Worm (Caenorhabditis elegans) whole organism, young adult: ENCODE results near the gene ZK899.1.

Source experiments
- B0035.1 ChIP-seq: sonication (generic microtip); optimal IDR thresholded peaks from 2 replicates; lab custom pipeline; 2016; ENCODE audit warnings: missing genetic modification characterization, mild to moderate bottlenecking, missing compliant biosample characterization, missing genotype, missing genetic modification reagents
- B0336.3 ChIP-seq: fragments of 200-800 bp; sonication (Bioruptor generic); IDR thresholded peaks from 2 replicates; pipeline ENCODE4 v1.3.6; 2022; ENCODE audit warnings: missing genetic modification characterization, missing compliant biosample characterization
- C17E4.6 ChIP-seq: fragments of 200-800 bp; sonication (Bioruptor generic); IDR thresholded peaks from 2 replicates; pipeline ENCODE4 v1.3.6; 2022; ENCODE audit warnings: missing genetic modification reagents, missing genetic modification characterization, missing compliant biosample characterization
- F23B12.7 ChIP-seq: sonication (generic microtip); optimal IDR thresholded peaks from 2 replicates; lab custom pipeline; 2017; ENCODE audit warnings: missing genetic modification characterization, mild to moderate bottlenecking, missing compliant biosample characterization, antibody characterized with exemption, moderate library complexity; ENCODE audit not compliant: insufficient read depth
- F39B2.1 ChIP-seq: fragments of 200-800 bp; sonication (Bioruptor generic); IDR thresholded peaks from 2 replicates; pipeline ENCODE4 v1.3.6; 2022; ENCODE audit warnings: missing genetic modification reagents, missing genetic modification characterization, missing compliant biosample characterization
- F52B5.7 ChIP-seq: sonication (generic microtip); optimal IDR thresholded peaks from 2 replicates; lab custom pipeline; 2016; ENCODE audit warnings: mild to moderate bottlenecking, missing genetic modification characterization, missing compliant biosample characterization
- F57A8.1 ChIP-seq: fragments of 200-800 bp; sonication (Bioruptor generic); optimal IDR thresholded peaks from 2 replicates; lab custom pipeline; 2018; ENCODE audit warnings: mild to moderate bottlenecking, missing genetic modification characterization, moderate library complexity, missing compliant biosample characterization
- F57C9.4 ChIP-seq: sonication (generic microtip); optimal IDR thresholded peaks from 2 replicates; lab custom pipeline; 2017; ENCODE audit warnings: mild to moderate bottlenecking, missing genetic modification characterization, missing compliant biosample characterization
- T07F8.4 ChIP-seq: sonication (generic microtip); optimal IDR thresholded peaks from 2 replicates; lab custom pipeline; 2016; ENCODE audit warnings: mild to moderate bottlenecking, missing genetic modification characterization, moderate library complexity, missing compliant biosample characterization
- T26A5.8 ChIP-seq: sonication (generic microtip); optimal IDR thresholded peaks from 2 replicates; lab custom pipeline; 2016; ENCODE audit warnings: missing genetic modification characterization, missing compliant biosample characterization
- Y53F4B.3 ChIP-seq: fragments of 200-800 bp; sonication (Bioruptor generic); IDR thresholded peaks from 2 replicates; pipeline ENCODE4 v1.3.6; 2022; ENCODE audit warnings: missing genetic modification reagents, missing genetic modification characterization, missing compliant biosample characterization
- Y53G8AR.9 ChIP-seq: fragments of 200-800 bp; sonication (Bioruptor generic); conservative IDR thresholded peaks from 2 replicates; pipeline ENCODE4 v1.3.6; 2022; ENCODE audit warnings: missing genetic modification reagents, missing genetic modification characterization, missing compliant biosample characterization
- Y67H2A.10 ChIP-seq: fragments of 200-800 bp; sonication (Bioruptor generic); conservative IDR thresholded peaks from 2 replicates; pipeline ENCODE4 v1.3.6; 2022; ENCODE audit warnings: missing genetic modification reagents, missing genetic modification characterization, missing compliant biosample characterization
- ZK185.1 ChIP-seq: sonication (generic microtip); optimal IDR thresholded peaks from 2 replicates; lab custom pipeline; 2016; ENCODE audit warnings: mild to moderate bottlenecking, missing genetic modification characterization, missing compliant biosample characterization; ENCODE audit not compliant: poor library complexity, severe bottlenecking
- akir-1 ChIP-seq: fragments of 200-800 bp; sonication (Bioruptor generic); optimal IDR thresholded peaks from 2 replicates; lab custom pipeline; 2018; ENCODE audit warnings: mild to moderate bottlenecking, missing genetic modification characterization, moderate library complexity, missing compliant biosample characterization
- aptf-2 ChIP-seq: fragments of 200-800 bp; sonication (Bioruptor generic); conservative IDR thresholded peaks from 2 replicates; pipeline ENCODE4 v1.3.6; 2022; ENCODE audit warnings: missing genetic modification reagents, missing genetic modification characterization, missing compliant biosample characterization
- atf-7 ChIP-seq: sonication (generic microtip); optimal IDR thresholded peaks from 2 replicates; lab custom pipeline; 2017; ENCODE audit warnings: mild to moderate bottlenecking, missing genetic modification characterization, missing compliant biosample characterization
- attf-3 ChIP-seq: fragments of 200-800 bp; sonication (Bioruptor generic); conservative IDR thresholded peaks from 2 replicates; pipeline ENCODE4 v1.3.6; 2022; ENCODE audit warnings: missing genetic modification reagents, missing genetic modification characterization, missing compliant biosample characterization
- cebp-2 ChIP-seq: fragments of 200-800 bp; sonication (Bioruptor generic); IDR thresholded peaks from 2 replicates; pipeline ENCODE4 v1.3.6; 2022; ENCODE audit warnings: missing genetic modification characterization, missing compliant biosample characterization
- ceh-100 ChIP-seq: fragments of 200-800 bp; sonication (Bioruptor generic); IDR thresholded peaks from 2 replicates; pipeline ENCODE4 v1.3.6; 2022; ENCODE audit warnings: missing genetic modification reagents, missing genetic modification characterization, missing compliant biosample characterization
- ceh-40 ChIP-seq: fragments of 200-800 bp; sonication (Bioruptor generic); IDR thresholded peaks from 2 replicates; pipeline ENCODE4 v1.3.6; 2022; ENCODE audit warnings: missing genetic modification characterization, missing compliant biosample characterization
- ceh-58 ChIP-seq: fragments of 200-800 bp; sonication (Bioruptor generic); IDR thresholded peaks from 2 replicates; pipeline ENCODE4 v1.3.6; 2022; ENCODE audit warnings: missing genetic modification characterization, missing compliant biosample characterization
- ceh-79 ChIP-seq: sonication (generic microtip); optimal IDR thresholded peaks from 2 replicates; lab custom pipeline; 2017; ENCODE audit warnings: mild to moderate bottlenecking, missing genetic modification characterization, missing compliant biosample characterization
- dpff-1 ChIP-seq: sonication (generic microtip); optimal IDR thresholded peaks from 2 replicates; lab custom pipeline; 2017; ENCODE audit warnings: mild to moderate bottlenecking, missing genetic modification characterization, missing compliant biosample characterization
- egl-18 ChIP-seq: fragments of 200-800 bp; sonication (Bioruptor generic); IDR thresholded peaks from 2 replicates; pipeline ENCODE4 v1.3.6; 2022; ENCODE audit warnings: missing genetic modification reagents, missing genetic modification characterization, missing compliant biosample characterization
- egl-44 ChIP-seq: fragments of 200-800 bp; sonication (Bioruptor generic); IDR thresholded peaks from 2 replicates; pipeline ENCODE4 v1.3.6; 2022; ENCODE audit warnings: missing genetic modification reagents, missing genetic modification characterization, missing compliant biosample characterization
- ekl-4 ChIP-seq: fragments of 200-800 bp; sonication (Bioruptor generic); IDR thresholded peaks from 2 replicates; pipeline ENCODE4 v1.3.6; 2022; ENCODE audit warnings: missing genetic modification reagents, missing genetic modification characterization, missing compliant biosample characterization
- ets-4 ChIP-seq: fragments of 200-800 bp; sonication (Bioruptor generic); optimal IDR thresholded peaks from 2 replicates; lab custom pipeline; 2018; ENCODE audit warnings: mild to moderate bottlenecking, missing genetic modification characterization, missing compliant biosample characterization
- fkh-3 ChIP-seq: sonication (generic microtip); optimal IDR thresholded peaks from 2 replicates; lab custom pipeline; 2016; ENCODE audit warnings: mild to moderate bottlenecking, missing genetic modification characterization, missing compliant biosample characterization
- him-1 ChIP-seq: sonication (generic microtip); optimal IDR thresholded peaks from 2 replicates; lab custom pipeline; 2016; ENCODE audit warnings: missing genotype, missing genetic modification reagents, missing genetic modification characterization, missing compliant biosample characterization
- hlh-12 ChIP-seq: sonication (generic microtip); optimal IDR thresholded peaks from 2 replicates; lab custom pipeline; 2016; ENCODE audit warnings: missing genetic modification characterization, missing compliant biosample characterization
- hlh-26 ChIP-seq: fragments of 200-800 bp; sonication (Bioruptor generic); conservative IDR thresholded peaks from 2 replicates; pipeline ENCODE4 v1.3.6; 2022; ENCODE audit warnings: missing genetic modification reagents, missing genetic modification characterization, missing compliant biosample characterization
- hmg-20 ChIP-seq: fragments of 200-800 bp; sonication (Bioruptor generic); IDR thresholded peaks from 2 replicates; pipeline ENCODE4 v1.3.6; 2022; ENCODE audit warnings: missing genetic modification reagents, missing genetic modification characterization, missing compliant biosample characterization
- lin-26 ChIP-seq: fragments of 200-800 bp; sonication (Bioruptor generic); IDR thresholded peaks from 2 replicates; pipeline ENCODE4 v1.3.6; 2022; ENCODE audit warnings: missing genetic modification reagents, missing genetic modification characterization, missing compliant biosample characterization
- lin-35 ChIP-seq, 3 experiments: fragments of 150-350 bp in 2 of 3; sonication (generic microtip) in 1 of 3; optimal IDR thresholded peaks; 2 replicates each; lab custom pipeline; 2014 to 2018; ENCODE audit warnings: missing biosample characterization in 3 of 3, missing genetic modification characterization in 3 of 3, missing genetic modification reagents in 3 of 3
- lsy-27 ChIP-seq: sonication (generic microtip); optimal IDR thresholded peaks from 2 replicates; lab custom pipeline; 2017; ENCODE audit warnings: missing genetic modification characterization, mild to moderate bottlenecking, missing compliant biosample characterization, antibody characterized with exemption, missing genotype, borderline replicate concordance; ENCODE audit not compliant: insufficient read depth
- mcd-1 ChIP-seq: fragments of 200-800 bp; sonication (Bioruptor generic); IDR thresholded peaks from 2 replicates; pipeline ENCODE4 v1.3.6; 2022; ENCODE audit warnings: missing genetic modification reagents, missing genetic modification characterization, missing compliant biosample characterization
- nfya-2 ChIP-seq: fragments of 200-800 bp; sonication (Bioruptor generic); IDR thresholded peaks from 2 replicates; pipeline ENCODE4 v1.3.6; 2022; ENCODE audit warnings: missing genetic modification reagents, missing genetic modification characterization, missing compliant biosample characterization
- nhr-80 ChIP-seq: sonication (generic microtip); optimal IDR thresholded peaks from 2 replicates; lab custom pipeline; 2016; ENCODE audit warnings: missing genetic modification characterization, missing compliant biosample characterization
- rec-8 ChIP-seq, 2 experiments: sonication (generic microtip); optimal IDR thresholded peaks; 2 replicates each; lab custom pipeline; 2016; ENCODE audit warnings: mild to moderate bottlenecking in 2 of 2, missing genetic modification characterization in 2 of 2, missing genetic modification reagents in 2 of 2, missing genotype in 2 of 2, missing biosample characterization in 1 of 2, missing compliant biosample characterization in 1 of 2, moderate library complexity in 1 of 2
- repo-1 ChIP-seq: sonication (generic microtip); optimal IDR thresholded peaks from 2 replicates; lab custom pipeline; 2017; ENCODE audit warnings: mild to moderate bottlenecking, missing genetic modification characterization, missing compliant biosample characterization
- snpc-1.3 ChIP-seq: sonication (generic microtip); optimal IDR thresholded peaks from 2 replicates; lab custom pipeline; 2017; ENCODE audit warnings: missing genetic modification characterization, mild to moderate bottlenecking, missing compliant biosample characterization, antibody characterized with exemption, moderate library complexity, missing genotype, missing genetic modification reagents; ENCODE audit not compliant: insufficient read depth
- snpc-3.4 ChIP-seq: sonication (generic microtip); optimal IDR thresholded peaks from 2 replicates; lab custom pipeline; 2017; ENCODE audit warnings: missing genetic modification characterization, mild to moderate bottlenecking, missing compliant biosample characterization, antibody characterized with exemption, moderate library complexity, missing genotype, missing genetic modification reagents
- tbx-9 ChIP-seq: sonication (generic microtip); optimal IDR thresholded peaks from 2 replicates; lab custom pipeline; 2016; ENCODE audit warnings: borderline replicate concordance, missing genetic modification characterization, inconsistent platforms, missing compliant biosample characterization
- unc-62 ChIP-seq: fragments of 150-350 bp; optimal IDR thresholded peaks from 2 replicates; lab custom pipeline; 2014; ENCODE audit warnings: missing biosample characterization, missing genetic modification reagents, missing genetic modification characterization
- zfh-2 ChIP-seq: fragments of 200-800 bp; sonication (Bioruptor generic); conservative IDR thresholded peaks from 2 replicates; pipeline ENCODE4 v1.3.6; 2022; ENCODE audit warnings: missing genetic modification reagents, missing genetic modification characterization, missing compliant biosample characterization
- ztf-22 ChIP-seq: fragments of 200-800 bp; sonication (Bioruptor generic); optimal IDR thresholded peaks from 2 replicates; lab custom pipeline; 2018; ENCODE audit warnings: mild to moderate bottlenecking, missing genetic modification characterization, moderate library complexity, missing compliant biosample characterization
- ztf-3 ChIP-seq: fragments of 200-800 bp; sonication (Bioruptor generic); optimal IDR thresholded peaks from 2 replicates; lab custom pipeline; 2018; ENCODE audit warnings: mild to moderate bottlenecking, missing genetic modification characterization, missing compliant biosample characterization

The ZK899.1 gene

DNA sequence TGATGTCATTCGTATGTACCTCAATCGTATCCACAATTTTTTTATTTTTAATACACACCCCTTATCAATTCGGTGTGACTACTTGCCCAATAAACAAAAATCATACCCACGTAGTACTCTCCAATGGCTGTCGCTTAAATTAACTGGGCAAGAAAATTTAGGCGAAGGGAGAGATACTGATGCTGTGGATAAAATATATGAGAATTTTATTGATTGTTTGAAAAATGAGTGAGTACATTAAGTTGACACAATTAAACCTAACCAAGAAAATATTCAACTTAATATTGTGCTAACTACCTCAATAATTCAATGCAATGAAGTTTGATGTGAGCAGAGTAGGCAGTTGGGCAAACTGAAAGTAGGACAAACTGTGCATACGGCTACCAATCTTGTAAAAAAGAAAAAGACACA is 19.3 kb downstream of the ZK899.1 start (continued):
- TF ChIP-seq C17E4.6 (GFP tag; lab: Robert Waterston, UW), result peak; percentile 80
- TF ChIP-seq ceh-40 (GFP tag; lab: Robert Waterston, UW), result no peak; the same call in 1 of the 2 replicates
- peak; percentile 100 for TF ChIP-seq repo-1 (tag; lab: Kevin White, UChicago)
- peak; percentile 90 for TF ChIP-seq akir-1
- TF ChIP-seq rec-8 (tag; optimal IDR thresholded peaks at IDR 0.05; lab: Kevin White, UChicago), result peak in 1 of 2 experiments; percentile 72
- TF ChIP-seq T07F8.4, result peak; percentile 93
- TF ChIP-seq atf-7 (tag; lab: Kevin White, UChicago), result peak; percentile 99
- peak; percentile 93 for TF ChIP-seq dpff-1 (tag; lab: Kevin White, UChicago)
- TF ChIP-seq tbx-9 (tag; lab: Kevin White, UChicago), result no peak
- TF ChIP-seq aptf-2 (GFP tag; lab: Robert Waterston, UW), result no peak
- peak; percentile 54 for TF ChIP-seq attf-3 (GFP tag; lab: Robert Waterston, UW)
- 0 out of 2 replicates have a peak, but pooled peaks have one; percentile 82 for TF ChIP-seq ceh-58 (GFP tag; lab: Robert Waterston, UW)
- TF ChIP-seq zfh-2 (GFP tag; lab: Robert Waterston, UW), result no peak
- TF ChIP-seq Y53G8AR.9 (GFP tag; lab: Robert Waterston, UW), result peak; percentile 98
- TF ChIP-seq egl-18 (GFP tag; lab: Robert Waterston, UW), result peak; percentile 94
- peak; percentile 85 for TF ChIP-seq egl-44 (GFP tag; lab: Robert Waterston, UW)
- peak; percentile 96 for TF ChIP-seq B0035.1 (tag; lab: Kevin White, UChicago)
- peak; percentile 98 for TF ChIP-seq ZK185.1 (tag; lab: Kevin White, UChicago)
- TF ChIP-seq snpc-3.4 (tag; lab: Kevin White, UChicago), result peak; percentile 49
- no peak for TF ChIP-seq T26A5.8 (tag; lab: Kevin White, UChicago)
- no peak for TF ChIP-seq F39B2.1 (GFP tag; lab: Robert Waterston, UW)
- no peak for TF ChIP-seq Y53F4B.3
- peak; percentile 89 for TF ChIP-seq F52B5.7 (tag; lab: Kevin White, UChicago)
- peak; percentile 94 for TF ChIP-seq ztf-3 (GFP tag; lab: Kevin White, UChicago)
- TF ChIP-seq unc-62, result peak; percentile 80
- TF ChIP-seq nhr-80 (tag; lab: Kevin White, UChicago), result peak; percentile 96
- peak; percentile 17 for TF ChIP-seq snpc-1.3
- peak in 2 of 3 experiments; percentile 90 to 99 for TF ChIP-seq lin-35 (GFP tag; optimal IDR thresholded peaks at IDR 0.05; lab: Kevin White, UChicago)
- peak; percentile 96 for TF ChIP-seq F23B12.7 (tag; lab: Kevin White, UChicago)
- TF ChIP-seq ekl-4, result peak; percentile 91
- peak; percentile 77 for TF ChIP-seq ceh-100 (GFP tag; lab: Robert Waterston, UW)
- TF ChIP-seq lsy-27 (tag; lab: Kevin White, UChicago), result no peak
- peak; percentile 87 for TF ChIP-seq mcd-1 (GFP tag; lab: Robert Waterston, UW)
- TF ChIP-seq cebp-2 (GFP tag; lab: Robert Waterston, UW), result peak; percentile 97; the same call in 1 of the 2 replicates
- TF ChIP-seq F57C9.4, result no peak
- peak; percentile 73 for TF ChIP-seq ceh-79 (tag; lab: Kevin White, UChicago)
- TF ChIP-seq hlh-26 (GFP tag; lab: Robert Waterston, UW), result no peak
- TF ChIP-seq F57A8.1 (GFP tag; lab: Kevin White, UChicago), result peak; percentile 93
- TF ChIP-seq B0336.3, result peak; percentile 99
- peak; percentile 36; the same call in 1 of the 2 replicates for TF ChIP-seq Y67H2A.10
- TF ChIP-seq nfya-2 (GFP tag; lab: Robert Waterston, UW), result no peak
- peak; percentile 89 for TF ChIP-seq lin-26 (GFP tag; lab: Robert Waterston, UW)
- TF ChIP-seq hmg-20 (GFP tag; lab: Robert Waterston, UW), result peak; percentile 96
- TF ChIP-seq hlh-12, result peak; percentile 13
- TF ChIP-seq ets-4, result peak; percentile 81
- TF ChIP-seq ztf-22 (GFP tag; lab: Kevin White, UChicago), result peak; percentile 92
- no peak for TF ChIP-seq fkh-3 (tag; lab: Kevin White, UChicago)
- TF ChIP-seq him-1 (tag; lab: Kevin White, UChicago), result no peak
